Worm (Caenorhabditis elegans): Measurements from ENCODE around the gene stg-2.

The stg-2 gene

DNA sequence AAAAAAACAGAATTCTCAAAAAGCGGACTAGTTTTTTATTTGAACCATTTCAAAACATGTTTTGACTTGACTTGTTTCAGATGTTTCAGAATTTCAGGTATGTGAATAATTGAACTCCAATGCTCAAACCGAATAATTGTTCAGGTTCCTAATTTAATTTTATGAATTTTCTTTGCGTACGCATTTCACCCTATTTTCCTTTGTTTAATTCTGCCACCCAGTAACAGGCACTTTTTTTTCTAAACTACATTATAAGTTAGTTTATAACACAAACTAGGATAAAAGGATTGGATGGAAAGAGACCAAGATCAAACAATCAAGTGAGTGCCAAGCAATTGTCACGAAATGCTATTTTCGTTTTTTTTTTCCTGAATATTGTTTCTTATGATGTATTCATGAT is 45.2 kb downstream of the stg-2 start:
- TF ChIP-seq cnd-1 (tag; optimal IDR thresholded peaks at IDR 0.05) (no peak), elt-1 (tag; optimal IDR thresholded peaks at IDR 0.05; ENCODE audit: borderline replicate concordance, insufficient read depth) (no peak), hlh-1 (tag; optimal IDR thresholded peaks at IDR 0.05) (no peak), nhr-28 (tag; optimal IDR thresholded peaks at IDR 0.05) (no peak), nhr-237 (tag; optimal IDR thresholded peaks at IDR 0.05) (no peak), unc-39 (tag; optimal IDR thresholded peaks at IDR 0.05) (no peak), lin-32 (GFP tag; optimal IDR thresholded peaks at IDR 0.05) (no peak), mls-2 (tag; optimal IDR thresholded peaks at IDR 0.05) (no peak), nhr-12 (tag; optimal IDR thresholded peaks at IDR 0.05) (no peak), ceh-39 (tag; optimal IDR thresholded peaks at IDR 0.05) (no peak), sptf-1 (tag; optimal IDR thresholded peaks at IDR 0.05) (no peak), lsy-2 (tag; optimal IDR thresholded peaks at IDR 0.05) (no peak), mep-1 (tag; optimal IDR thresholded peaks at IDR 0.05) (no peak), ceh-43 (GFP tag; optimal IDR thresholded peaks at IDR 0.05) (no peak), zip-8 (tag; optimal IDR thresholded peaks at IDR 0.05) (no peak)

DNA sequence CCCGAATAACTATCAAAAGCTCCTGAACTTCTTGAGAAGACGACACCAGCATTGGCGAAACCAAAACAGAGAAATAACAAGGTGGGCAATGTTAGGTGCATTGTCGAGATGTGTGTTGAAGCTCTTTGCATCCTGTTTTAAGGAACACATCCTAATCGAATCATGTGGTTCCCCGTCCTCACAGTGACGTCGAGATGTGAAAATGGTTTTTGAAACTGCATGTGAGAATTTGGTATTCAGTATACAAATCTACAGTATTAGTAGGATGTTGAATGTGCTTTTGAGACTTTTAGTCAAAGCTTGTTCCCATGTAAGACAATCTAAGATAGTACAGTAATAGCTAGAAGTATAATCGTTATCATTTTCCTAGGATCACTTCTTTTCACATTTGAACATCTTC is 46.1 kb downstream of the stg-2 start, which contains the start of gene F18E9.7:
TSS of gene F18E9.7 (minus strand) at position 101 of the 400 bp plus-strand sequence.
- TF ChIP-seq mep-1 (tag; optimal IDR thresholded peaks at IDR 0.05) (no peak), blmp-1 (tag; optimal IDR thresholded peaks at IDR 0.05) (no peak), tbx-8 (GFP tag; optimal IDR thresholded peaks at IDR 0.05) (no peak), flh-1 (GFP tag; optimal IDR thresholded peaks at IDR 0.05) (no peak), lsy-2 (tag; optimal IDR thresholded peaks at IDR 0.05) (no peak), bed-3 (GFP tag; optimal IDR thresholded peaks at IDR 0.05) (no peak), cnd-1 (tag; optimal IDR thresholded peaks at IDR 0.05) (no peak)

DNA sequence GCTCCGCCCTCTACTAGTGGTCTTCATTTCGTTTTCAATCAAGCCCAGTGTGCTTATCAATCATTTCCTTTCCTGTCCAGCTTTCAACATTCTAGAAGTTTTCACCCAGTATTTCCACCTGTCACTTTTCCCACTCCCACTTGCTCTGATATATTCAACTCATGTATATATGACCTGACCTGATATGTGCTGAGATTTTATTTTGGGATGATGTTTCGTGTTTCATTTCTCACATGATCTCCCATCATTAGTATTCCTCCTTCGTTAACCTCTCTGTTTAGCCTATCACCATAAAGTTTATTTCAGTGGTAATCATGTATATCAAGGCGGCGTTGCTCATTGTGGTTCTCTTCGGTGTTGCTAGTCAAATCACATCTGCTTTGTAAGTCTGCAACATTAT is 50.8 kb downstream of the stg-2 start, which contains the start of gene nlp-7:
TSS of gene nlp-7 (plus strand) at position 301 of the 400 bp plus-strand sequence.
- TF ChIP-seq ham-2 (GFP tag; optimal IDR thresholded peaks at IDR 0.05) (no peak), nhr-237 (tag; optimal IDR thresholded peaks at IDR 0.05) (no peak), ces-1 (GFP tag; optimal IDR thresholded peaks at IDR 0.05) (no peak), elt-1 (tag; optimal IDR thresholded peaks at IDR 0.05; ENCODE audit: borderline replicate concordance, insufficient read depth) (no peak), ztf-11 (tag; optimal IDR thresholded peaks at IDR 0.05) (no peak), pha-4 (tag; optimal IDR thresholded peaks at IDR 0.05) (no peak), nhr-12 (tag; optimal IDR thresholded peaks at IDR 0.05) (no peak), ceh-43 (GFP tag; optimal IDR thresholded peaks at IDR 0.05) (no peak), lsy-2 (tag; optimal IDR thresholded peaks at IDR 0.05) (no peak), drap-1 (GFP tag; optimal IDR thresholded peaks at IDR 0.05) (no peak), sptf-1 (tag; optimal IDR thresholded peaks at IDR 0.05) (no peak), snpc-4 (tag; optimal IDR thresholded peaks at IDR 0.05) (no peak), mep-1 (tag; optimal IDR thresholded peaks at IDR 0.05) (no peak), nhr-28 (tag; optimal IDR thresholded peaks at IDR 0.05) (no peak), unc-39 (tag; optimal IDR thresholded peaks at IDR 0.05) (no peak), flh-1 (GFP tag; optimal IDR thresholded peaks at IDR 0.05) (no peak), lin-13 (tag; optimal IDR thresholded peaks at IDR 0.05) (no peak), elt-3 (tag; optimal IDR thresholded peaks at IDR 0.05) (no peak)
